Worm (Caenorhabditis elegans) whole organism, young adult: ENCODE data around the gene set-1.

Experiments used
- C06A6.2 ChIP-seq: fragments of 200-800 bp; sonication (Bioruptor generic); conservative IDR thresholded peaks from 2 replicates; pipeline ENCODE4 v1.3.6; 2022; ENCODE audit warnings: missing genetic modification characterization, missing compliant biosample characterization
- efl-1 ChIP-seq: fragments of 150-350 bp; optimal IDR thresholded peaks from 2 replicates; lab custom pipeline; 2014; ENCODE audit warnings: missing biosample characterization, missing genetic modification reagents, missing genetic modification characterization
- lsl-1 ChIP-seq: fragments of 200-800 bp; sonication (Bioruptor generic); optimal IDR thresholded peaks from 2 replicates; lab custom pipeline; 2018; ENCODE audit warnings: mild to moderate bottlenecking, missing genetic modification characterization, moderate library complexity, missing compliant biosample characterization
- nhr-27 ChIP-seq: fragments of 200-800 bp; sonication (Bioruptor generic); optimal IDR thresholded peaks from 2 replicates; lab custom pipeline; 2018; ENCODE audit warnings: mild to moderate bottlenecking, missing genetic modification characterization, moderate library complexity, missing compliant biosample characterization
- pha-4 ChIP-seq: fragments of 150-350 bp; sonication (generic microtip); optimal IDR thresholded peaks from 2 replicates; lab custom pipeline; 2014; ENCODE audit warnings: missing biosample characterization, missing genetic modification reagents, missing genetic modification characterization
- unc-62 ChIP-seq: fragments of 150-350 bp; optimal IDR thresholded peaks from 2 replicates; lab custom pipeline; 2014; ENCODE audit warnings: missing biosample characterization, missing genetic modification reagents, missing genetic modification characterization

DNA sequence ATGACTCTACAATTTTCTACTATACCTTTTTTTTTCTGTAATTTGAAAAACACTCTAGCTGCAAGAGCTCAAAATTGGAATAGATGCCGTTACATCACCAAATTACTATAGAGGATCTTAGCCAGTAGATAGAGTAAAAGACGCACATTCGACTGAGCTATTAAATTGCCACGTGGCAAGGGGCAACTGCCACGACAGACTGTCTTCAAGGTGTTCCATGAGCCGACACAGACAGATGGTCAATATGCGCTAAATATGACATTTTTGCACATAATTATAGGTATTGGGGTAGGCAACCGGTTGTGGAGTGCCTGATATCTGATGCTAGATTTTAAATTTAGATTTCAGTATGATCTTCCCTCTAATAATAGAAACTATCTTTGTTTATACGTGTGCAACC is 27.3 kb upstream of the set-1 start:
- TF ChIP-seq lsl-1 (GFP tag; lab: Kevin White, UChicago), result no peak
- TF ChIP-seq nhr-27 (tag; lab: Kevin White, UChicago), result no peak
- TF ChIP-seq efl-1 (GFP tag; lab: Kevin White, UChicago), result no peak
- TF ChIP-seq C06A6.2 (GFP tag; lab: Robert Waterston, UW), result no peak
- no peak for TF ChIP-seq pha-4 (tag; lab: Kevin White, UChicago)
- TF ChIP-seq unc-62 (GFP tag; lab: Kevin White, UChicago), result no peak
